Worm (Caenorhabditis elegans) whole organism, mixed stage, embryonic: ENCODE measurements around the gene ttc-17.

ENCODE experiments used
- blmp-1 ChIP-seq: fragments of 150-350 bp; optimal IDR thresholded peaks from 2 replicates; lab custom pipeline; 2014; ENCODE audit warnings: missing biosample characterization, missing genetic modification characterization
- ceh-39 ChIP-seq: fragments of 150-350 bp; optimal IDR thresholded peaks from 2 replicates; lab custom pipeline; 2014; ENCODE audit warnings: missing biosample characterization, missing genetic modification characterization
- ceh-43 ChIP-seq: fragments of 200-800 bp; sonication (Bioruptor generic); optimal IDR thresholded peaks from 2 replicates; lab custom pipeline; 2018; ENCODE audit warnings: mild to moderate bottlenecking, missing genetic modification characterization, moderate library complexity, missing compliant biosample characterization
- ceh-83 ChIP-seq: fragments of 200-800 bp; sonication (Bioruptor generic); optimal IDR thresholded peaks from 2 replicates; lab custom pipeline; 2018; ENCODE audit warnings: mild to moderate bottlenecking, missing genetic modification characterization, missing compliant biosample characterization
- ces-1 ChIP-seq: fragments of 150-350 bp; optimal IDR thresholded peaks from 2 replicates; lab custom pipeline; 2014; ENCODE audit warnings: missing biosample characterization, missing genetic modification reagents, missing genetic modification characterization
- cnd-1 ChIP-seq: fragments of 200-800 bp; sonication (Bioruptor generic); optimal IDR thresholded peaks from 2 replicates; lab custom pipeline; 2018; ENCODE audit warnings: mild to moderate bottlenecking, missing genetic modification characterization, missing compliant biosample characterization
- drap-1 ChIP-seq: fragments of 200-800 bp; sonication (Bioruptor generic); optimal IDR thresholded peaks from 3 replicates; lab custom pipeline; 2018; ENCODE audit warnings: mild to moderate bottlenecking, missing genetic modification characterization, missing compliant biosample characterization
- elt-1 ChIP-seq: sonication (generic microtip); optimal IDR thresholded peaks from 2 replicates; lab custom pipeline; 2017; ENCODE audit warnings: missing genetic modification characterization, mild to moderate bottlenecking, missing compliant biosample characterization, antibody characterized with exemption, moderate library complexity, borderline replicate concordance; ENCODE audit not compliant: insufficient read depth
- elt-3 ChIP-seq: fragments of 150-350 bp; optimal IDR thresholded peaks from 2 replicates; lab custom pipeline; 2014; ENCODE audit warnings: missing biosample characterization, missing genetic modification characterization
- flh-1 ChIP-seq: fragments of 200-800 bp; sonication (Bioruptor generic); optimal IDR thresholded peaks from 2 replicates; lab custom pipeline; 2018; ENCODE audit warnings: mild to moderate bottlenecking, missing genetic modification characterization, moderate library complexity, missing compliant biosample characterization
- ham-2 ChIP-seq: fragments of 200-800 bp; sonication (Bioruptor generic); optimal IDR thresholded peaks from 2 replicates; lab custom pipeline; 2018; ENCODE audit warnings: mild to moderate bottlenecking, missing genetic modification characterization, missing compliant biosample characterization
- hlh-1 ChIP-seq: fragments of 150-350 bp; optimal IDR thresholded peaks from 2 replicates; lab custom pipeline; 2014; ENCODE audit warnings: missing biosample characterization, missing genetic modification reagents, missing genetic modification characterization
- lin-13 ChIP-seq: fragments of 150-350 bp; optimal IDR thresholded peaks from 2 replicates; lab custom pipeline; 2014; ENCODE audit warnings: missing biosample characterization, missing genetic modification characterization
- lin-32 ChIP-seq: fragments of 200-800 bp; sonication (Bioruptor generic); optimal IDR thresholded peaks from 2 replicates; lab custom pipeline; 2018; ENCODE audit warnings: mild to moderate bottlenecking, missing genetic modification characterization, missing compliant biosample characterization
- lsy-2 ChIP-seq: fragments of 150-350 bp; optimal IDR thresholded peaks from 2 replicates; lab custom pipeline; 2014; ENCODE audit warnings: missing biosample characterization, missing genetic modification characterization
- mab-5 ChIP-seq: fragments of 150-350 bp; optimal IDR thresholded peaks from 2 replicates; lab custom pipeline; 2014; ENCODE audit warnings: missing biosample characterization, missing genetic modification characterization
- mls-2 ChIP-seq: sonication (generic microtip); optimal IDR thresholded peaks from 2 replicates; lab custom pipeline; 2016; ENCODE audit warnings: mild to moderate bottlenecking, missing genetic modification characterization, moderate library complexity, missing compliant biosample characterization
- nhr-12 ChIP-seq: fragments of 150-350 bp; optimal IDR thresholded peaks from 2 replicates; lab custom pipeline; 2014; ENCODE audit warnings: missing biosample characterization, missing genetic modification characterization
- nhr-237 ChIP-seq: fragments of 150-350 bp; optimal IDR thresholded peaks from 2 replicates; lab custom pipeline; 2014; ENCODE audit warnings: missing biosample characterization, missing genetic modification characterization
- nhr-28 ChIP-seq: fragments of 150-350 bp; optimal IDR thresholded peaks from 2 replicates; lab custom pipeline; 2014; ENCODE audit warnings: missing biosample characterization, missing genetic modification characterization
- nhr-76 ChIP-seq: sonication (generic microtip); optimal IDR thresholded peaks from 2 replicates; lab custom pipeline; 2017; ENCODE audit warnings: missing biosample characterization, missing genetic modification characterization
- pha-4 ChIP-seq: fragments of 150-350 bp; optimal IDR thresholded peaks from 2 replicates; lab custom pipeline; 2018; ENCODE audit warnings: missing biosample characterization, missing genetic modification reagents, missing genetic modification characterization
- sem-2 ChIP-seq: fragments of 200-800 bp; sonication (Bioruptor generic); optimal IDR thresholded peaks from 2 replicates; lab custom pipeline; 2018; ENCODE audit warnings: mild to moderate bottlenecking, missing genetic modification characterization, missing compliant biosample characterization
- snpc-4 ChIP-seq: fragments of 150-350 bp; optimal IDR thresholded peaks from 2 replicates; lab custom pipeline; 2014; ENCODE audit warnings: missing biosample characterization, missing genetic modification characterization
- sptf-1 ChIP-seq: sonication (generic microtip); optimal IDR thresholded peaks from 2 replicates; lab custom pipeline; 2017; ENCODE audit warnings: mild to moderate bottlenecking, missing genetic modification characterization, moderate library complexity, missing compliant biosample characterization
- unc-39 ChIP-seq: fragments of 150-350 bp; optimal IDR thresholded peaks from 2 replicates; lab custom pipeline; 2014; ENCODE audit warnings: missing biosample characterization, missing genetic modification characterization
- unc-62 ChIP-seq: fragments of 150-350 bp; optimal IDR thresholded peaks from 2 replicates; lab custom pipeline; 2014; ENCODE audit warnings: missing biosample characterization, missing genetic modification reagents, missing genetic modification characterization
- zip-8 ChIP-seq: fragments of 150-350 bp; optimal IDR thresholded peaks from 2 replicates; lab custom pipeline; 2014; ENCODE audit warnings: missing biosample characterization, missing genetic modification characterization
- ztf-11 ChIP-seq: fragments of 150-350 bp; optimal IDR thresholded peaks from 2 replicates; lab custom pipeline; 2014; ENCODE audit warnings: missing biosample characterization, missing genetic modification characterization

Gene ttc-17

DNA sequence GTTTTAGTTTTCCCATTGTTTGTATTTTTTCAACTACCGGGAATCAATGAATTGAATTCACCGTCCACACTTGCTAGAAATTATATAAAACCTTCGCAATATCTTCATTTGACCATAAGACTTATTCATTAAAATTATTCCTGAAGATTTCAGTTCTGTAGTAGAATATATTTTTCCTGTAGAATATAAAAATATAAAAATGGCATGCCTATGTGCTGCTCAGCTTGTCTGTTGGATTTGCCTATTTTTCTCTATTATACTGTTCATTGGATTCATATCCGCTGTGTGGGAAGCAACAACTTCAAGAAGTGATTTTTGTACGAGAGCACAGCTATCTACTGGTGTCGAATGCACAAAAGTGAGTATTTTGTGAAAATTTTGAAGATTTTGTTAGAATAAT lies 34.8 kb downstream of the ttc-17 start, which contains the start of gene F59E11.6:
Gene F59E11.6, plus strand, starts transcription at position 111 of the 400 bp plus-strand sequence.
- TF ChIP-seq elt-1 (no peak), unc-62 (GFP tag; lab: Kevin White, UChicago) (no peak), pha-4 (tag; lab: Kevin White, UChicago) (no peak), nhr-237 (tag; lab: Kevin White, UChicago) (no peak), ham-2 (no peak), sem-2 (no peak), cnd-1 (no peak), ces-1 (GFP tag; lab: Kevin White, UChicago) (no peak), nhr-76 (no peak), drap-1 (GFP tag; lab: Kevin White, UChicago) (no peak), blmp-1 (tag; lab: Kevin White, UChicago) (no peak), ceh-83 (GFP tag; lab: Kevin White, UChicago) (no peak), mab-5 (tag; lab: Kevin White, UChicago) (no peak), lin-32 (GFP tag; lab: Kevin White, UChicago) (no peak), ceh-39 (no peak), elt-3 (tag; lab: Kevin White, UChicago) (no peak)

DNA sequence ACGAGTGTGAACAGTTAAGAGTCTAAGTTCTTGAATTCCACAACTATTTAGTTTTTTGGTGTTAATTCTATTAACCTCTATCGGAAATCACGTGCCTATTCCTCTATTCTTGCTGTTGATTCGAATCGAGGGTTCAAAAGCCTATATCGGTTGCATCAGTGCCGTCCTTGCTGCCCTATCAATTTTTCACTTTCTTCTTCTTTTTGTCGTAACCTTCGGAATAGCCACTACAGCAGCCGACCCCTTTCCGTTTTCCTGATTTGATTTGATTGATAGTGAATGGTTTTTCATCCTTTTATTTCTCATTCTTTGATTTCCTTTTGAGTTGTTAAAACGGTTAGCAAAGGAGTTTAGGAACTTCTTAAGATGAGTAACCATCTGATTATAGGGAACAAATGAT lies 37.4 kb downstream of the ttc-17 start:
- TF ChIP-seq mls-2 (tag; lab: Kevin White, UChicago) (no peak), sem-2 (no peak), lsy-2 (tag; lab: Kevin White, UChicago) (no peak), blmp-1 (tag; lab: Kevin White, UChicago) (no peak), pha-4 (tag; lab: Kevin White, UChicago) (no peak), lin-13 (tag; lab: Kevin White, UChicago) (no peak), nhr-76 (no peak), unc-62 (GFP tag; lab: Kevin White, UChicago) (no peak)

- no peak for TF ChIP-seq ham-2
- no peak for TF ChIP-seq mab-5 (tag; lab: Kevin White, UChicago)
- TF ChIP-seq flh-1 (GFP tag; lab: Kevin White, UChicago): no peak
- no peak for TF ChIP-seq ceh-43
- TF ChIP-seq lsy-2 (tag; lab: Kevin White, UChicago): no peak
- TF ChIP-seq drap-1 (GFP tag; lab: Kevin White, UChicago): no peak
- TF ChIP-seq snpc-4 (tag; lab: Kevin White, UChicago): no peak
- TF ChIP-seq sptf-1 (tag; lab: Kevin White, UChicago): no peak
- TF ChIP-seq zip-8 (tag; lab: Kevin White, UChicago): no peak
- TF ChIP-seq nhr-12: no peak
- no peak for TF ChIP-seq ztf-11 (tag; lab: Kevin White, UChicago)
- no peak for TF ChIP-seq elt-3 (tag; lab: Kevin White, UChicago)
- no peak for TF ChIP-seq lin-32 (GFP tag; lab: Kevin White, UChicago)
- no peak for TF ChIP-seq nhr-28 (tag; lab: Kevin White, UChicago)
- no peak for TF ChIP-seq sem-2
These were observed 38.0 kb downstream of the ttc-17 start, which contains the start of gene F59E11.5 for ce11 chrV:8994801-8995200. Gene F59E11.5, plus strand, starts transcription at chrV:8995101.

- TF ChIP-seq unc-39 (tag; lab: Kevin White, UChicago) (no peak), cnd-1 (no peak), drap-1 (GFP tag; lab: Kevin White, UChicago) (no peak), nhr-28 (tag; lab: Kevin White, UChicago) (no peak), hlh-1 (tag; lab: Kevin White, UChicago) (no peak), lin-32 (GFP tag; lab: Kevin White, UChicago) (no peak), elt-1 (no peak), nhr-12 (no peak), zip-8 (tag; lab: Kevin White, UChicago) (no peak), sem-2 (no peak), ztf-11 (tag; lab: Kevin White, UChicago) (no peak), flh-1 (GFP tag; lab: Kevin White, UChicago) (no peak), blmp-1 (tag; lab: Kevin White, UChicago) (no peak)
These were observed 44.3 kb downstream of the ttc-17 start, which contains the start of gene F59E11.2 for ce11 chrV:9001175-9001574. Gene F59E11.2, plus strand, starts transcription at chrV:9001475.

ce11 chrV:9003291-9003690 lies 46.4 kb downstream of the ttc-17 start, which contains the start of gene srx-1:
Gene srx-1, plus strand, starts transcription at chrV:9003672.
- TF ChIP-seq flh-1 (GFP tag; lab: Kevin White, UChicago): no peak

ce11 chrV:9005243-9005642 lies 48.4 kb downstream of the ttc-17 start, which contains the start of gene srx-3:
Gene srx-3, plus strand, starts transcription at chrV:9005543.
- TF ChIP-seq nhr-12: no peak
- TF ChIP-seq lin-13 (tag; lab: Kevin White, UChicago): no peak
- TF ChIP-seq unc-62 (GFP tag; lab: Kevin White, UChicago): no peak
